Fruit fly (Drosophila melanogaster) whole organism, embryonic: Measurements from ENCODE around the gene CG33927.

Experiments used
- B-H2 ChIP-seq: fragments of 200-800 bp; sonication (Bioruptor generic); optimal IDR thresholded peaks from 2 replicates; lab custom pipeline; 2018; ENCODE audit warnings: missing biosample characterization, mild to moderate bottlenecking, missing genetic modification characterization
- Blimp-1 ChIP-seq: fragments of 200-800 bp; sonication (Bioruptor generic); optimal IDR thresholded peaks from 3 replicates; lab custom pipeline; 2018; ENCODE audit warnings: missing biosample characterization, missing genetic modification characterization, mild to moderate bottlenecking, moderate library complexity, missing genetic modification reagents
- CG11247 ChIP-seq: fragments of 200-800 bp; sonication (Bioruptor generic); IDR thresholded peaks from 2 replicates; pipeline ENCODE4 v1.3.6; 2022; ENCODE audit warnings: missing biosample characterization, missing genetic modification characterization
- CG11398 ChIP-seq: fragments of 200-800 bp; sonication (Bioruptor generic); optimal IDR thresholded peaks from 2 replicates; lab custom pipeline; 2016; ENCODE audit warnings: missing biosample characterization, missing genetic modification characterization
- CG12104 ChIP-seq: fragments of 200-800 bp; sonication (Bioruptor generic); optimal IDR thresholded peaks from 3 replicates; lab custom pipeline; 2016; ENCODE audit warnings: missing biosample characterization, missing genetic modification characterization
- CG1233 ChIP-seq: fragments of 200-800 bp; sonication (Bioruptor generic); optimal IDR thresholded peaks from 4 replicates; lab custom pipeline; 2018; ENCODE audit warnings: missing biosample characterization, mild to moderate bottlenecking, missing genetic modification characterization
- CG13123 ChIP-seq: fragments of 200-800 bp; sonication (Bioruptor generic); optimal IDR thresholded peaks from 2 replicates; lab custom pipeline; 2016; ENCODE audit warnings: missing biosample characterization, missing genetic modification characterization
- CG13296 ChIP-seq: fragments of 200-800 bp; sonication (Bioruptor generic); optimal IDR thresholded peaks from 3 replicates; lab custom pipeline; 2018; ENCODE audit warnings: missing biosample characterization, mild to moderate bottlenecking, missing genetic modification characterization
- CG14965 ChIP-seq: fragments of 200-800 bp; sonication (Bioruptor generic); optimal IDR thresholded peaks from 2 replicates; lab custom pipeline; 2016; ENCODE audit warnings: missing biosample characterization, missing genetic modification characterization, borderline replicate concordance
- CG15011 ChIP-seq: fragments of 200-800 bp; sonication (Bioruptor generic); optimal IDR thresholded peaks from 3 replicates; lab custom pipeline; 2018; ENCODE audit warnings: missing biosample characterization, mild to moderate bottlenecking, missing genetic modification characterization
- CG15514 ChIP-seq: fragments of 200-800 bp; sonication (Bioruptor generic); optimal IDR thresholded peaks from 3 replicates; lab custom pipeline; 2017; ENCODE audit warnings: missing biosample characterization, missing genetic modification characterization, mild to moderate bottlenecking, moderate library complexity, missing genetic modification reagents
- CG1603 ChIP-seq: fragments of 200-800 bp; sonication (Bioruptor generic); optimal IDR thresholded peaks from 2 replicates; lab custom pipeline; 2019; ENCODE audit warnings: missing biosample characterization, mild to moderate bottlenecking, missing genetic modification characterization, moderate library complexity
- CG17385 ChIP-seq: fragments of 200-800 bp; sonication (Bioruptor generic); optimal IDR thresholded peaks from 3 replicates; lab custom pipeline; 2018; ENCODE audit warnings: missing biosample characterization, mild to moderate bottlenecking, missing genetic modification characterization
- CG2678 ChIP-seq: fragments of 200-800 bp; sonication (Bioruptor generic); optimal IDR thresholded peaks from 3 replicates; lab custom pipeline; 2019; ENCODE audit warnings: missing biosample characterization, mild to moderate bottlenecking, missing genetic modification characterization, moderate library complexity
- CG2712 ChIP-seq: fragments of 200-800 bp; optimal IDR thresholded peaks from 3 replicates; lab custom pipeline; 2019; ENCODE audit warnings: missing biosample characterization, mild to moderate bottlenecking, missing genetic modification characterization, moderate library complexity
- CG30431 ChIP-seq: fragments of 200-800 bp; sonication (Bioruptor generic); optimal IDR thresholded peaks from 2 replicates; lab custom pipeline; 2017; ENCODE audit warnings: missing biosample characterization, missing genetic modification characterization
- CG31441 ChIP-seq: fragments of 200-800 bp; sonication (Bioruptor generic); IDR thresholded peaks from 2 replicates; pipeline ENCODE4 v1.3.6; 2022; ENCODE audit warnings: missing biosample characterization, missing genetic modification characterization
- CG4707 ChIP-seq: fragments of 200-800 bp; sonication (Bioruptor generic); optimal IDR thresholded peaks from 2 replicates; lab custom pipeline; 2018; ENCODE audit warnings: missing biosample characterization, mild to moderate bottlenecking, missing genetic modification characterization, moderate library complexity
- D19A ChIP-seq: fragments of 200-800 bp; optimal IDR thresholded peaks from 3 replicates; lab custom pipeline; 2019; ENCODE audit warnings: missing biosample characterization, mild to moderate bottlenecking, missing genetic modification characterization, moderate library complexity
- Dll ChIP-seq: fragments of 200-800 bp; sonication (Bioruptor generic); IDR thresholded peaks from 4 replicates; pipeline ENCODE4 v1.3.6; 2022; ENCODE audit warnings: missing biosample characterization, missing genetic modification characterization; ENCODE audit not compliant: partially characterized antibody
- Gsc ChIP-seq: fragments of 200-800 bp; sonication (Bioruptor generic); IDR thresholded peaks from 2 replicates; pipeline ENCODE4 v1.3.6; 2022; ENCODE audit warnings: missing biosample characterization, missing genetic modification characterization
- HLH3B ChIP-seq: fragments of 200-800 bp; sonication (Bioruptor generic); IDR thresholded peaks from 2 replicates; pipeline ENCODE4 v1.3.6; 2022; ENCODE audit warnings: missing biosample characterization, missing genetic modification characterization
- Hr78 ChIP-seq, 2 experiments: fragments of 200-800 bp in 1 of 2; fragments of >200 bp in 1 of 2; sonication (Bioruptor generic) in 1 of 2; optimal IDR thresholded peaks; 2 replicates each; lab custom pipeline; 2017 to 2019; ENCODE audit warnings: missing biosample characterization in 2 of 2, missing genetic modification characterization in 2 of 2, mild to moderate bottlenecking in 1 of 2, moderate library complexity in 1 of 2
- Nf-YC ChIP-seq: fragments of 200-800 bp; optimal IDR thresholded peaks from 3 replicates; lab custom pipeline; 2019; ENCODE audit warnings: missing biosample characterization, mild to moderate bottlenecking, missing genetic modification characterization, moderate library complexity
- NfI ChIP-seq: fragments of 200-800 bp; sonication (Bioruptor generic); optimal IDR thresholded peaks from 3 replicates; lab custom pipeline; 2018; ENCODE audit warnings: missing biosample characterization, mild to moderate bottlenecking, missing genetic modification characterization, moderate library complexity
- Sry-δ ChIP-seq: fragments of 200-800 bp; sonication (Bioruptor generic); optimal IDR thresholded peaks from 2 replicates; lab custom pipeline; 2016; ENCODE audit warnings: missing biosample characterization, missing genetic modification characterization
- Usf ChIP-seq: fragments of 200-800 bp; sonication (Bioruptor generic); optimal IDR thresholded peaks from 2 replicates; lab custom pipeline; 2017; ENCODE audit warnings: missing genotype, missing biosample characterization, missing genetic modification characterization
- Xrp1 ChIP-seq: fragments of 200-800 bp; sonication (Bioruptor generic); IDR thresholded peaks from 2 replicates; pipeline ENCODE4 v1.3.6; 2022; ENCODE audit warnings: missing biosample characterization, missing genetic modification characterization
- abd-A ChIP-seq: fragments of 200-800 bp; sonication (Bioruptor generic); optimal IDR thresholded peaks from 3 replicates; lab custom pipeline; 2019; ENCODE audit warnings: missing biosample characterization, mild to moderate bottlenecking, missing genetic modification characterization, moderate library complexity
- ac ChIP-seq: fragments of 200-800 bp; sonication (Bioruptor generic); optimal IDR thresholded peaks from 3 replicates; lab custom pipeline; 2017; ENCODE audit warnings: missing biosample characterization, mild to moderate bottlenecking, missing genetic modification characterization
- ara ChIP-seq: fragments of 200-800 bp; sonication (Bioruptor generic); IDR thresholded peaks from 2 replicates; pipeline ENCODE4 v1.3.6; 2022; ENCODE audit warnings: missing biosample characterization, missing genetic modification characterization
- bigmax ChIP-seq: fragments of 200-800 bp; sonication (Bioruptor generic); optimal IDR thresholded peaks from 2 replicates; lab custom pipeline; 2018; ENCODE audit warnings: missing biosample characterization, mild to moderate bottlenecking, missing genetic modification characterization
- bsh ChIP-seq, 2 experiments: fragments of 200-800 bp; sonication (Bioruptor generic); optimal IDR thresholded peaks; 2 replicates each; lab custom pipeline; 2017 to 2018; ENCODE audit warnings: mild to moderate bottlenecking in 2 of 2, missing biosample characterization in 2 of 2, missing genetic modification characterization in 2 of 2, moderate library complexity in 1 of 2
- ci ChIP-seq: fragments of 200-800 bp; sonication (Bioruptor generic); IDR thresholded peaks from 3 replicates; pipeline ENCODE4 v1.3.6; 2022; ENCODE audit warnings: missing biosample characterization, missing genetic modification characterization
- crol ChIP-seq: fragments of 200-800 bp; sonication (Bioruptor generic); IDR thresholded peaks from 2 replicates; pipeline ENCODE4 v1.3.6; 2022; ENCODE audit warnings: missing biosample characterization, missing genetic modification characterization
- en ChIP-seq: fragments of 200-800 bp; sonication (Bioruptor generic); optimal IDR thresholded peaks from 2 replicates; lab custom pipeline; 2016; ENCODE audit warnings: missing biosample characterization, missing genetic modification characterization
- eve ChIP-seq, 2 experiments: fragments of >200 bp; optimal IDR thresholded peaks; 2 replicates each; lab custom pipeline; 2017; ENCODE audit warnings: missing biosample characterization in 2 of 2, missing genetic modification characterization in 2 of 2
- grn ChIP-seq: fragments of 200-800 bp; sonication (Bioruptor generic); optimal IDR thresholded peaks from 3 replicates; lab custom pipeline; 2017; ENCODE audit warnings: missing biosample characterization, missing genetic modification characterization
- gsb-n ChIP-seq: fragments of 200-800 bp; sonication (Bioruptor generic); optimal IDR thresholded peaks from 3 replicates; lab custom pipeline; 2018; ENCODE audit warnings: missing biosample characterization, mild to moderate bottlenecking, missing genetic modification characterization
- ham ChIP-seq: fragments of 200-800 bp; sonication (Bioruptor generic); IDR thresholded peaks from 2 replicates; pipeline ENCODE4 v1.3.6; 2022; ENCODE audit warnings: missing biosample characterization, missing genetic modification characterization
- ind ChIP-seq: fragments of 200-800 bp; sonication (Bioruptor generic); optimal IDR thresholded peaks from 3 replicates; lab custom pipeline; 2016; ENCODE audit warnings: missing biosample characterization, missing genetic modification characterization
- lbe ChIP-seq: fragments of 200-800 bp; sonication (Bioruptor generic); optimal IDR thresholded peaks from 2 replicates; lab custom pipeline; 2016; ENCODE audit warnings: missing biosample characterization, mild to moderate bottlenecking, missing genetic modification characterization
- lov ChIP-seq, 2 experiments: fragments of 200-800 bp in 1 of 2; fragments of >200 bp in 1 of 2; sonication (Bioruptor generic) in 1 of 2; IDR thresholded peaks in 1 of 2; optimal IDR thresholded peaks in 1 of 2; 2 replicates in 1 of 2; 3 replicates in 1 of 2; pipeline versions ENCODE4 v1.3.6 to Lab custom; 2017 to 2022; ENCODE audit warnings: missing biosample characterization in 1 of 2, missing genetic modification characterization in 1 of 2
- oc ChIP-seq: fragments of 200-800 bp; sonication (Bioruptor generic); optimal IDR thresholded peaks from 2 replicates; lab custom pipeline; 2018; ENCODE audit warnings: missing biosample characterization, mild to moderate bottlenecking, missing genetic modification characterization, moderate library complexity
- prd ChIP-seq, 3 experiments: fragments of >200 bp in 2 of 3; fragments of 200-800 bp in 1 of 3; sonication (Bioruptor generic) in 1 of 3; optimal IDR thresholded peaks in 2 of 3; IDR thresholded peaks in 1 of 3; 2 replicates in 2 of 3; 3 replicates in 1 of 3; pipeline versions ENCODE4 v1.3.6 to Lab custom; 2017 to 2022; ENCODE audit warnings: missing biosample characterization in 1 of 3, missing genetic modification characterization in 1 of 3
- pros ChIP-seq: fragments of 200-800 bp; sonication (Bioruptor generic); optimal IDR thresholded peaks from 3 replicates; lab custom pipeline; 2019; ENCODE audit warnings: missing biosample characterization, mild to moderate bottlenecking, missing genetic modification characterization, moderate library complexity
- rib ChIP-seq: fragments of 200-800 bp; sonication (Bioruptor generic); IDR thresholded peaks from 2 replicates; pipeline ENCODE4 v1.3.6; 2022; ENCODE audit warnings: missing biosample characterization, missing genetic modification characterization
- shn ChIP-seq: fragments of 200-800 bp; sonication (Bioruptor generic); optimal IDR thresholded peaks from 3 replicates; lab custom pipeline; 2016; ENCODE audit warnings: missing biosample characterization, missing genetic modification characterization
- wdn ChIP-seq: fragments of 200-800 bp; sonication (Bioruptor generic); IDR thresholded peaks from 2 replicates; pipeline ENCODE4 v1.3.6; 2022; ENCODE audit warnings: missing biosample characterization, missing genetic modification characterization
- zfh2 ChIP-seq: fragments of 200-800 bp; sonication (Bioruptor generic); optimal IDR thresholded peaks from 2 replicates; lab custom pipeline; 2016; ENCODE audit warnings: missing biosample characterization, missing genetic modification characterization

Gene CG33927

DNA sequence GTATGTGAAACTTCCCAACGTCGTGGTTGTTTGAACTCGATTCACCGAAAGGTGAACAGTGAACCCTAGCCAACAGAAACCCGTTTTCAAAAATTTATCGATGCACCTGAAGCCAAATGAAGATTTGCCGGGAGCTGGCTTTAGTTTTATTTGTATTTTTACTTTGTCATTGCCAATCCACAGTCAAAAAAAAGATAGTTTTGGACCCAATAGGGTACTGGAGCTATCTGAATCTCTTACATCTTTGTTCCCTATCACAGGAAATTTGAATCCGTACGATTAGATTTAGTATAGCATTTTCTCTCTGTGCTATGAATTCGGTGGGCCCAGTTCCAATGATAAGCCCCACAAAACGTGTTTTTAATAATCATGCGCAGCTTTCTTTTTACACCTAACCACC is 40.6 kb upstream of the CG33927 start (continued):
- TF ChIP-seq lbe (GFP tag; lab: Kevin White, UChicago), result no peak
- TF ChIP-seq ham (GFP tag; lab: Robert Waterston, UW), result no peak
- no peak for TF ChIP-seq CG12104 (GFP tag; lab: Kevin White, UChicago)
- no peak for TF ChIP-seq CG30431 (GFP tag; lab: Kevin White, UChicago)
- TF ChIP-seq oc (tag; lab: Kevin White, UChicago), result peak; percentile 41
- TF ChIP-seq wdn (GFP tag; lab: Robert Waterston, UW), result no peak
- TF ChIP-seq crol, result no peak
- no peak for TF ChIP-seq CG14965
- TF ChIP-seq Nf-YC (tag; lab: Kevin White, UChicago), result no peak
- peak; percentile 50 for TF ChIP-seq Blimp-1 (GFP tag; lab: Kevin White, UChicago)
- TF ChIP-seq prd (optimal IDR thresholded peaks at IDR 0.05; lab: Kevin White, UChicago), result no peak
- peak; percentile 10; the same call in 1 of the 3 replicates for TF ChIP-seq prd (GFP tag; IDR thresholded peaks at IDR 0.05; lab: Robert Waterston, UW)
- no peak for TF ChIP-seq CG15514 (GFP tag; lab: Kevin White, UChicago)
- TF ChIP-seq NfI, result no peak
- TF ChIP-seq HLH3B (GFP tag; lab: Robert Waterston, UW), result no peak
- peak; percentile 27 for TF ChIP-seq gsb-n (tag; lab: Kevin White, UChicago)
- TF ChIP-seq CG17385 (GFP tag; lab: Kevin White, UChicago), result no peak
- peak; percentile 39; the same call in 1 of the 3 replicates for TF ChIP-seq ci (GFP tag; lab: Robert Waterston, UW)
- TF ChIP-seq CG31441 (GFP tag; lab: Robert Waterston, UW), result 0 out of 2 replicates have a peak, but pooled peaks have one; percentile 29
- no peak for TF ChIP-seq shn (GFP tag; lab: Kevin White, UChicago)
- no peak for TF ChIP-seq Gsc
- TF ChIP-seq Sry-δ, result no peak
- no peak for TF ChIP-seq Dll (GFP tag; lab: Robert Waterston, UW)
- TF ChIP-seq B-H2, result no peak
- no peak for TF ChIP-seq CG11398
- no peak for TF ChIP-seq ind (GFP tag; lab: Kevin White, UChicago)
- no peak for TF ChIP-seq CG15011 (GFP tag; lab: Kevin White, UChicago)
- no peak for TF ChIP-seq CG11247
- no peak for TF ChIP-seq rib (GFP tag; lab: Robert Waterston, UW)
- no peak for TF ChIP-seq ara (GFP tag; lab: Robert Waterston, UW)
- no peak for TF ChIP-seq CG1233 (GFP tag; lab: Kevin White, UChicago)
- no peak for TF ChIP-seq zfh2
- no peak for TF ChIP-seq pros (GFP tag; lab: Kevin White, UChicago)
- peak; percentile 41 for TF ChIP-seq CG2712 (tag; lab: Kevin White, UChicago)
- no peak for TF ChIP-seq eve (GFP tag; optimal IDR thresholded peaks at IDR 0.05; lab: Kevin White, UChicago)
- TF ChIP-seq CG1603, result peak; percentile 22
- TF ChIP-seq bigmax (GFP tag; lab: Kevin White, UChicago), result no peak
- no peak for TF ChIP-seq en (GFP tag; lab: Kevin White, UChicago)
- TF ChIP-seq D19A, result peak; percentile 28
- no peak for TF ChIP-seq Usf
- no peak for TF ChIP-seq grn
- peak in 1 of 2 experiments; percentile 76 for TF ChIP-seq Hr78 (GFP tag; optimal IDR thresholded peaks at IDR 0.05; lab: Kevin White, UChicago)
- TF ChIP-seq CG13123, result no peak
- peak; percentile 37; the same call in 1 of the 2 replicates for TF ChIP-seq Xrp1 (GFP tag; lab: Robert Waterston, UW)
- TF ChIP-seq bsh (GFP tag; optimal IDR thresholded peaks at IDR 0.05; lab: Kevin White, UChicago), result peak in 1 of 2 experiments; percentile 21
- TF ChIP-seq abd-A (tag; lab: Kevin White, UChicago), result no peak
- peak; percentile 11 for TF ChIP-seq CG2678 (tag; lab: Kevin White, UChicago)
- no peak for TF ChIP-seq CG13296 (GFP tag; lab: Kevin White, UChicago)
- no peak for TF ChIP-seq lov (optimal IDR thresholded peaks at IDR 0.05; lab: Kevin White, UChicago)
- TF ChIP-seq lov (GFP tag; IDR thresholded peaks at IDR 0.05; lab: Robert Waterston, UW), result no peak
- TF ChIP-seq ac, result no peak
- no peak for TF ChIP-seq CG4707 (GFP tag; lab: Kevin White, UChicago)
